Fruit fly (Drosophila melanogaster): Measurements from ENCODE around the gene kst.

Gene kst

dm6 chr3L:3382489-3382879 is 45.8 kb downstream of the kst start (continued):
- TF ChIP-seq CG17568 (GFP tag; optimal IDR thresholded peaks at IDR 0.05) (peak; percentile 71), dmrt11E (tag; optimal IDR thresholded peaks at IDR 0.05) (peak; percentile 92), D19B (GFP tag; optimal IDR thresholded peaks at IDR 0.05) (peak; percentile 50), seq (GFP tag; IDR thresholded peaks at IDR 0.05) (peak; percentile 76), CG10654 (GFP tag; optimal IDR thresholded peaks at IDR 0.05) (peak; percentile 75), da (GFP tag; optimal IDR thresholded peaks at IDR 0.05) (no peak), tna (GFP tag; IDR thresholded peaks at IDR 0.05; ENCODE audit: partially characterized antibody) (no peak), CG33213 (GFP tag; optimal IDR thresholded peaks at IDR 0.05) (peak; percentile 70), insv (GFP tag; optimal IDR thresholded peaks at IDR 0.05) (no peak), CG15011 (GFP tag; optimal IDR thresholded peaks at IDR 0.05) (peak; percentile 73), CG7556 (GFP tag; optimal IDR thresholded peaks at IDR 0.05) (peak; percentile 87), sisA (GFP tag; IDR thresholded peaks at IDR 0.05) (peak; percentile 81), lmd (GFP tag; IDR thresholded peaks at IDR 0.05) (peak; percentile 88), CG8089 (GFP tag; optimal IDR thresholded peaks at IDR 0.05) (peak; percentile 49), E2f1 (GFP tag; IDR thresholded peaks at IDR 0.05) (peak; percentile 78), ttk (GFP tag; IDR thresholded peaks at IDR 0.05) (peak; percentile 77), slbo (GFP tag; IDR thresholded peaks at IDR 0.05) (peak; percentile 88), bab2 (GFP tag; optimal IDR thresholded peaks at IDR 0.05) (peak; percentile 65), CG31224 (GFP tag; IDR thresholded peaks at IDR 0.05) (peak; percentile 83), CG14050 (GFP tag; IDR thresholded peaks at IDR 0.05) (peak; percentile 79), onecut (GFP tag; IDR thresholded peaks at IDR 0.05) (peak; percentile 73), rib (GFP tag; IDR thresholded peaks at IDR 0.05) (peak; percentile 60), vnd (GFP tag; IDR thresholded peaks at IDR 0.05; ENCODE audit: partially characterized antibody) (no peak), al (GFP tag; IDR thresholded peaks at IDR 0.05) (peak; percentile 81), Pdp1 (GFP tag; optimal IDR thresholded peaks at IDR 0.05) (peak; percentile 71 to 87), HmgD (GFP tag; optimal IDR thresholded peaks at IDR 0.05) (peak; percentile 32), CG17802 (tag; optimal IDR thresholded peaks at IDR 0.05) (peak; percentile 63), btn (GFP tag; optimal IDR thresholded peaks at IDR 0.05) (peak; percentile 44), CG13424 (tag; optimal IDR thresholded peaks at IDR 0.05) (peak; percentile 86), CG6254 (GFP tag; optimal IDR thresholded peaks at IDR 0.05) (peak; percentile 76), Ravus (GFP tag; IDR thresholded peaks at IDR 0.05) (peak; percentile 53), sqz (GFP tag; optimal IDR thresholded peaks at IDR 0.05) (peak; percentile 65), Fer2 (tag; optimal IDR thresholded peaks at IDR 0.05) (peak; percentile 36), Dll (GFP tag; IDR thresholded peaks at IDR 0.05; ENCODE audit: partially characterized antibody) (no peak), dan (GFP tag; IDR thresholded peaks at IDR 0.05) (0 out of 2 replicates have a peak, but pooled peaks have one; percentile 37), ssp (GFP tag; IDR thresholded peaks at IDR 0.05) (peak; percentile 69), CG10321 (GFP tag; IDR thresholded peaks at IDR 0.05) (peak; percentile 58), CG10979 (tag; optimal IDR thresholded peaks at IDR 0.05) (peak; percentile 92), tio (GFP tag; optimal IDR thresholded peaks at IDR 0.05) (peak; percentile 74), Dbx (GFP tag; IDR thresholded peaks at IDR 0.05) (peak; percentile 86), Xrp1 (GFP tag; IDR thresholded peaks at IDR 0.05) (peak; percentile 92), BtbVII (GFP tag; optimal IDR thresholded peaks at IDR 0.05) (peak; percentile 81), wdn (GFP tag; IDR thresholded peaks at IDR 0.05) (peak; percentile 85), Ets65A (GFP tag) (peak; percentile 94), chn (GFP tag; optimal IDR thresholded peaks at IDR 0.05) (peak; percentile 78), unpg (GFP tag; optimal IDR thresholded peaks at IDR 0.05) (peak; percentile 91), bbx (GFP tag; IDR thresholded peaks at IDR 0.05; ENCODE audit: partially characterized antibody) (no peak), Nf-YB (GFP tag; optimal IDR thresholded peaks at IDR 0.05) (peak; percentile 69), CG12744 (GFP tag; optimal IDR thresholded peaks at IDR 0.05) (peak; percentile 81), Atf3 (GFP tag; optimal IDR thresholded peaks at IDR 0.05) (peak; percentile 64), CG4730 (GFP tag; IDR thresholded peaks at IDR 0.05) (peak; percentile 58; the same call in 1 of the 2 replicates), Poxn (GFP tag; IDR thresholded peaks at IDR 0.05) (no peak; the same call in 1 of the 2 replicates)
